Fruit fly (Drosophila melanogaster): Measurements from ENCODE around the gene PGRP-SA.

PGRP-SA gene

dm6 chrX:11521561-11522546 lies 39.6 kb upstream of the PGRP-SA start (continued):
- no peak for TF ChIP-seq chn (GFP tag; optimal IDR thresholded peaks at IDR 0.05)
- no peak for TF ChIP-seq Stat92E (GFP tag; optimal IDR thresholded peaks at IDR 0.05)
- 0 out of 3 replicates have a peak, but pooled peaks have one; percentile 41 for TF ChIP-seq gce (GFP tag; IDR thresholded peaks at IDR 0.05)
- TF ChIP-seq CG2875 (GFP tag; optimal IDR thresholded peaks at IDR 0.05), result peak; percentile 41
- no peak for TF ChIP-seq Elba2 (GFP tag; optimal IDR thresholded peaks at IDR 0.05)
- TF ChIP-seq Oaz (GFP tag; IDR thresholded peaks at IDR 0.05), result no peak
- no peak for TF ChIP-seq CG16813 (GFP tag; IDR thresholded peaks at IDR 0.05; ENCODE audit: partially characterized antibody)
- TF ChIP-seq slou (GFP tag; optimal IDR thresholded peaks at IDR 0.05), result no peak
- TF ChIP-seq cg (GFP tag; optimal IDR thresholded peaks at IDR 0.05), result no peak
- TF ChIP-seq Adf1 (GFP tag; IDR thresholded peaks at IDR 0.05), result peak; percentile 21; the same call in 1 of the 2 replicates
- no peak for TF ChIP-seq CG3065 (GFP tag; optimal IDR thresholded peaks at IDR 0.05)
- peak; percentile 42 for TF ChIP-seq D19B (GFP tag; optimal IDR thresholded peaks at IDR 0.05)
- no peak for TF ChIP-seq tup (GFP tag; optimal IDR thresholded peaks at IDR 0.05)
- peak; percentile 52; the same call in 1 of the 2 replicates for TF ChIP-seq slbo (GFP tag; IDR thresholded peaks at IDR 0.05)
- peak; percentile 84 for TF ChIP-seq CG2678 (tag; optimal IDR thresholded peaks at IDR 0.05)
- peak; percentile 76 for TF ChIP-seq dmrt99B (tag; optimal IDR thresholded peaks at IDR 0.05)
- TF ChIP-seq Scr (GFP tag; IDR thresholded peaks at IDR 0.05; ENCODE audit: partially characterized antibody), result no peak
- TF ChIP-seq CG13775 (GFP tag; optimal IDR thresholded peaks at IDR 0.05), result peak; percentile 6
- no peak for TF ChIP-seq hkb (optimal IDR thresholded peaks at IDR 0.05)
- TF ChIP-seq hkb (GFP tag; IDR thresholded peaks at IDR 0.05), result peak; percentile 72
- TF ChIP-seq Usf (GFP tag; optimal IDR thresholded peaks at IDR 0.05), result no peak
- TF ChIP-seq CG5245 (GFP tag; optimal IDR thresholded peaks at IDR 0.05), result peak; percentile 7
- peak; percentile 52 for TF ChIP-seq CG1603 (tag; optimal IDR thresholded peaks at IDR 0.05)
- peak; percentile 16 for TF ChIP-seq CG6254 (GFP tag; optimal IDR thresholded peaks at IDR 0.05)
- TF ChIP-seq eyg (GFP tag; optimal IDR thresholded peaks at IDR 0.05), result no peak
- peak; percentile 29 for TF ChIP-seq Vsx1 (GFP tag; optimal IDR thresholded peaks at IDR 0.05)
- TF ChIP-seq insv (GFP tag; optimal IDR thresholded peaks at IDR 0.05), result no peak
- TF ChIP-seq sisA (GFP tag; IDR thresholded peaks at IDR 0.05), result peak; percentile 52; the same call in 1 of the 2 replicates
- TF ChIP-seq CG9215 (GFP tag; IDR thresholded peaks at IDR 0.05), result peak; percentile 25; the same call in 1 of the 2 replicates
- no peak for TF ChIP-seq pfk (GFP tag; optimal IDR thresholded peaks at IDR 0.05)
- TF ChIP-seq ewg (GFP tag; optimal IDR thresholded peaks at IDR 0.05), result peak; percentile 40
- peak; percentile 30 for TF ChIP-seq Chrac-16 (GFP tag; optimal IDR thresholded peaks at IDR 0.05)
- TF ChIP-seq CG6765 (GFP tag; optimal IDR thresholded peaks at IDR 0.05), result no peak
- TF ChIP-seq ttk (GFP tag; IDR thresholded peaks at IDR 0.05), result peak; percentile 69
- no peak for TF ChIP-seq ERR (GFP tag; optimal IDR thresholded peaks at IDR 0.05)
- peak; percentile 51 for TF ChIP-seq Rfx (GFP tag; IDR thresholded peaks at IDR 0.05)
- no peak for TF ChIP-seq sna (GFP tag; IDR thresholded peaks at IDR 0.05; ENCODE audit: partially characterized antibody)
- TF ChIP-seq Sox100B (GFP tag; optimal IDR thresholded peaks at IDR 0.05), result peak; percentile 68
- no peak for TF ChIP-seq CG1233 (GFP tag; optimal IDR thresholded peaks at IDR 0.05)
- peak; percentile 55 for TF ChIP-seq fd3F (GFP tag; optimal IDR thresholded peaks at IDR 0.05)
- TF ChIP-seq rib (GFP tag; IDR thresholded peaks at IDR 0.05), result no peak
- TF ChIP-seq oc (tag; optimal IDR thresholded peaks at IDR 0.05), result peak; percentile 72
- TF ChIP-seq CG17829 (tag; optimal IDR thresholded peaks at IDR 0.05), result peak; percentile 51
- no peak for TF ChIP-seq br (optimal IDR thresholded peaks at IDR 0.05)
- no peak for TF ChIP-seq shn (GFP tag; optimal IDR thresholded peaks at IDR 0.05)
- peak; percentile 77 for TF ChIP-seq CG31441 (GFP tag; IDR thresholded peaks at IDR 0.05)
- TF ChIP-seq unpg (GFP tag; optimal IDR thresholded peaks at IDR 0.05), result peak; percentile 80
- peak; percentile 16 for TF ChIP-seq kay (GFP tag; optimal IDR thresholded peaks at IDR 0.05)
